Fruit fly (Drosophila melanogaster): Measurements from ENCODE around the gene CG43251.

DNA sequence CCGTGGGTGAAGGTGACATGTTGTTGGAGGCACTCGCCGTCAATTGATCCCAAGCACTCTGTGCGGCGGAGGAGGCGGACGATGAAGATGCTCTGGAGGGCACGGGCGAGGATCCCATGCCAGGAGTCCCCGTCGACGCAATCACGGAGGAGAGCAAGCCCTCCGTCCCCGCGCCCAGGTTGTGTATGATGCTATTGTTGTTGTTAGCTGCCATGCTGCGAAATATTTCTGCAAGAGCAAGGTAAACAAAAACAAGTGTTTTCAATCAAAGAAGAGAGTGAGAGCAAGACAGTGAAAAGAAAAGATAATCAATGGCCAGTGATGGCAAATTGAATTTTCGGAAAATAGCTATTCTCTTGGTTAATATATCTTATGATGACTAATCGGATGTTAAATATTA, 25.7 kb downstream of the CG43251 start:
- TF ChIP-seq ttk (optimal IDR thresholded peaks at IDR 0.05) (no peak), h (optimal IDR thresholded peaks at IDR 0.05) (no peak)

Measured in Kc167 (cell line).